Worm (Caenorhabditis elegans): ENCODE results near the gene kin-30.
"Not testable (repeated sequence)": the region's sequence is repeated elsewhere in the genome, so short reads cannot be mapped to it uniquely, and the experiment has no call there.

Gene kin-30

DNA sequence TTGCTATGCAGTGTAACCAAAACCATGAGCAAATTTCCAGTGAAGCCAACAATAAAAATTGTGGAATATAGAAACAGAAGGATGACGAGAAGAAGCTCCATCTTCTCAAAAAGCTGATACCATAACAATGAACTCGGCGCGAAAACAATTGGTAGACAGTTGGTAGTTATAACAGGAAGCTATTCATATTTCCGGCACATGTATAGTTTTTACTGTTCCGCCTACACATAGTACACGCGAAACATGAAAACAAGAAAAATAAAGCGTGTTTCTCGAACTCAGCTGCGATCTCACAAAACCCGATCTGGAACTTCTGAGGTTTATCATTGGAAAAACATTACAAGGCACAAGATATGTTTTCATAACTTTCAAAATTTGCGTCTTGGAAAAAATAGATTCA is 14.5 kb downstream of the kin-30 start, which contains the start of gene srsx-37:
TSS of gene srsx-37 (minus strand) at position 101 of the 400 bp plus-strand sequence.
- TF ChIP-seq ztf-11 (tag; optimal IDR thresholded peaks at IDR 0.05) (no peak), crh-2 (tag; optimal IDR thresholded peaks at IDR 0.05) (no peak), unc-39 (tag; optimal IDR thresholded peaks at IDR 0.05) (no peak), lsy-2 (tag; optimal IDR thresholded peaks at IDR 0.05) (no peak), elt-1 (tag; optimal IDR thresholded peaks at IDR 0.05) (no peak), alr-1 (tag; optimal IDR thresholded peaks at IDR 0.05) (no peak), mbf-1 (tag; optimal IDR thresholded peaks at IDR 0.05) (no peak), aly-2 (tag; optimal IDR thresholded peaks at IDR 0.05) (no peak), zag-1 (tag; optimal IDR thresholded peaks at IDR 0.05) (no peak), unc-62 (GFP tag; optimal IDR thresholded peaks at IDR 0.05) (no peak), gmeb-1 (tag; optimal IDR thresholded peaks at IDR 0.05) (no peak), blmp-1 (tag; optimal IDR thresholded peaks at IDR 0.05; ENCODE audit: insufficient read depth) (no peak), snpc-4 (tag; optimal IDR thresholded peaks at IDR 0.05) (no peak), elt-3 (tag; optimal IDR thresholded peaks at IDR 0.05) (no peak), mab-5 (tag; optimal IDR thresholded peaks at IDR 0.05) (no peak)

DNA sequence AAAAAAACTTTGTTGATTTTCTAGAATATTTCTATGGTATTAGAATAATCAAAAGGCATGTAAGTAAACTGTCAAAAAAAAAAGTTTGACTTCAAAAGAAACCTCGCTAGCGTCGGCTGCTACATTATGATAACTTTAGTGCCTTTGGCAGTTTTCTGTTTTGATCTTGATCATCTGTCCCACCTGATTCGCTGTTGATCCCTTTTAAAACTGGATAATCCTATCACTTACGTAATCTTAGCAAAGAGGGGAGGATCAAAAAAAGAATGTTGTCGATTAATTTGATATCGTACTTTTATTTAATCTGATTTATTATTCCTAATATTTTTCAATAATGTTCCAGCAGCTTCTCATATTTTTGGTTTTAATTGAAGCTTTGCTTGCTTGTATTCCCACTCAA is 15.3 kb downstream of the kin-30 start, which contains the start of gene M01B2.8:
TSS of gene M01B2.8 (plus strand) at position 301 of the 400 bp plus-strand sequence.
- TF ChIP-seq nhr-6 (tag; optimal IDR thresholded peaks at IDR 0.05) (no peak), ztf-1 (GFP tag; conservative IDR thresholded peaks at IDR 0.05) (no peak), lsy-2 (tag; optimal IDR thresholded peaks at IDR 0.05) (no peak), nhr-23 (tag; optimal IDR thresholded peaks at IDR 0.05) (no peak), unc-39 (tag; optimal IDR thresholded peaks at IDR 0.05) (no peak), gmeb-1 (tag; optimal IDR thresholded peaks at IDR 0.05) (no peak), ama-1 (optimal IDR thresholded peaks at IDR 0.05) (no peak), nhr-129 (tag; optimal IDR thresholded peaks at IDR 0.05) (no peak), fos-1 (tag; optimal IDR thresholded peaks at IDR 0.05) (no peak), aly-2 (tag; optimal IDR thresholded peaks at IDR 0.05) (no peak), snpc-4 (tag; optimal IDR thresholded peaks at IDR 0.05) (no peak), C34F6.9 (tag; optimal IDR thresholded peaks at IDR 0.05) (no peak), nhr-25 (tag; optimal IDR thresholded peaks at IDR 0.05) (no peak), ceh-16 (tag; optimal IDR thresholded peaks at IDR 0.05) (no peak), unc-55 (GFP tag; optimal IDR thresholded peaks at IDR 0.05) (no peak), lin-11 (tag; optimal IDR thresholded peaks at IDR 0.05) (no peak), crh-2 (tag; optimal IDR thresholded peaks at IDR 0.05) (no peak)

DNA sequence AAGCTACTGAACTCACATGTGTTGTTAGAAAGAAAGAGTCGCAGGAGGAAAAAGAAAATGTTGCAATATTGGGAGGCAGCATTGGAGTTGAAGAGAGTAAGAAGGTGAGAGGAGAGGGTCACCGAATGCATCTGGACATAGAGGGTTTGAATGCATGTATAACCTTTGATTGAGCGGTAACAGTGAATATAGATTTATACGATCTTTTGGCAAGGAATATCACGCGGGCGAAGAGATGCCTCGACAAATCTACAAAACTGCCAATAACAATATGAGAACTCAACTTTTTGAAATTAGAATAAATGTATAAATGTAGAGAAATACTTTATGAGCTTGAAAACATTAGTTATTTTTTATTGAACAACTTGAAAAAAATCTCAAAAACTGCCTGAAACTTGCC is 17.8 kb downstream of the kin-30 start, which contains the start of gene M01B2.10:
TSS of gene M01B2.10 (minus strand) at position 101 of the 400 bp plus-strand sequence.
- TF ChIP-seq sma-9 (GFP tag; optimal IDR thresholded peaks at IDR 0.05); sma-9 (tag; optimal IDR thresholded peaks at IDR 0.05); lin-39 (tag; optimal IDR thresholded peaks at IDR 0.05); peb-1 (tag; optimal IDR thresholded peaks at IDR 0.05): not testable (repeated sequence)

DNA sequence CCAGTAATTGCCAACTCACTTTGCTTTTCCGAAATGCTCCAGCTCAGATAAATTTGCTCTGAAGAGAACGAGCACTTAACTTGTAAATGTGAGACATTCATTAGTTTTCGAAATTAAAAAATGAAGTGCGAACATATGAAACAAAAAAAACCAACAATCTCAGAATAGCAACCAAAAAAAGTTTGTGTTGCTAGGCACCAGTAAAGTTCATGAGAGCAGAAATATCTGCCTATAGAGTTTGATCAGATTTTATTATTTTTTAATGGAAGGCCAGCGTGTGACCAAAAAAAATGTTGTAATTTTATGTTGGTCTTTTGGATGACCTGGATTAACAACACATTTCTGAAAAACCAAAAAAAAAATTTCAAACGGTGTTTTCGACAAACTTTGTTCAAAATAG is 19.6 kb downstream of the kin-30 start, which contains the start of gene M01B2.12:
TSS of gene M01B2.12 (minus strand) at position 101 of the 400 bp plus-strand sequence.
- no peak for TF ChIP-seq snpc-4 (tag; optimal IDR thresholded peaks at IDR 0.05)
- TF ChIP-seq lin-39 (tag; optimal IDR thresholded peaks at IDR 0.05): no peak
- TF ChIP-seq R02D3.7 (tag; optimal IDR thresholded peaks at IDR 0.05): no peak
- no peak for TF ChIP-seq lin-11 (tag; optimal IDR thresholded peaks at IDR 0.05)
- TF ChIP-seq nhr-25 (tag; optimal IDR thresholded peaks at IDR 0.05): no peak
- no peak for TF ChIP-seq blmp-1 (tag; optimal IDR thresholded peaks at IDR 0.05; ENCODE audit: insufficient read depth)

DNA sequence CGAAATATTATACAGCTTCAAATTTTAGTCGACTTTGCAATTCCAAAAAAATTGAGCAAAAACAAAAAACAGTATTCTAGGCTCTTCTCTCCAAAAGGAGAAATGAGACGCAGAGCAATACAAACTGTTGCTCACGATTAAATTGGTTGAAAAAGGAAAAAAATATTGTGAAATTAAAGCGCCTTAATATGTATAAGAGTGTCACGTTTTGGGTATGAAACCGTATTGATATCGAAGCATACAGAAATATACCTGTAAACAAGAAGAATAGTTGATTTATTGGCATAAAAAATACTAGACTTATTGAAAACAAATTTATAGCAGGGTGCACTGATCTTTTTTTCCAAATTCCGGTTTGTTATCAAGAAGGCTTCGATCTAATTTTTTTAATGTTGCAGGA is 21.3 kb downstream of the kin-30 start, which contains the start of gene M01B2.13:
TSS of gene M01B2.13 (minus strand) at position 101 of the 400 bp plus-strand sequence.
- no peak for TF ChIP-seq F13H6.1 (tag; optimal IDR thresholded peaks at IDR 0.05)
- TF ChIP-seq lin-13 (GFP tag; optimal IDR thresholded peaks at IDR 0.05): no peak
- no peak for TF ChIP-seq nhr-21 (tag; optimal IDR thresholded peaks at IDR 0.05)
- no peak for TF ChIP-seq skn-1 (tag; optimal IDR thresholded peaks at IDR 0.05)
- TF ChIP-seq fos-1 (tag; optimal IDR thresholded peaks at IDR 0.05): no peak
- TF ChIP-seq crh-2 (tag; optimal IDR thresholded peaks at IDR 0.05): no peak
- TF ChIP-seq sem-4 (tag; optimal IDR thresholded peaks at IDR 0.05): no peak
- TF ChIP-seq alr-1 (tag; optimal IDR thresholded peaks at IDR 0.05): no peak
- TF ChIP-seq ceh-16 (tag; optimal IDR thresholded peaks at IDR 0.05): no peak
- no peak for TF ChIP-seq nhr-12 (tag; optimal IDR thresholded peaks at IDR 0.05)
- TF ChIP-seq ztf-4 (tag; optimal IDR thresholded peaks at IDR 0.05): no peak
- no peak for TF ChIP-seq sma-9 (GFP tag; optimal IDR thresholded peaks at IDR 0.05)
- TF ChIP-seq sma-9 (tag; optimal IDR thresholded peaks at IDR 0.05): no peak
- no peak for TF ChIP-seq ztf-1 (GFP tag; conservative IDR thresholded peaks at IDR 0.05)
- TF ChIP-seq lin-39 (tag; optimal IDR thresholded peaks at IDR 0.05): no peak
- no peak for TF ChIP-seq blmp-1 (tag; optimal IDR thresholded peaks at IDR 0.05; ENCODE audit: insufficient read depth)
- TF ChIP-seq egl-27 (tag; optimal IDR thresholded peaks at IDR 0.05): no peak
- no peak for TF ChIP-seq nhr-10 (tag; optimal IDR thresholded peaks at IDR 0.05)
- no peak for TF ChIP-seq mbf-1 (tag; optimal IDR thresholded peaks at IDR 0.05)
